Fruit fly (Drosophila melanogaster) whole organism, adult: ENCODE data around the gene CG13689.

Experiments
- CG11617 ChIP-seq: fragments of 200-800 bp; sonication (Bioruptor generic); optimal IDR thresholded peaks from 2 replicates; lab custom pipeline; 2017; ENCODE audit warnings: mild to moderate bottlenecking, missing biosample characterization, missing genetic modification reagents, missing genetic modification characterization
- CG12768 ChIP-seq: fragments of 200-800 bp; sonication (Bioruptor generic); optimal IDR thresholded peaks from 2 replicates; lab custom pipeline; 2017; ENCODE audit warnings: missing biosample characterization, missing genetic modification characterization, mild to moderate bottlenecking, moderate library complexity, missing genetic modification reagents
- CG14711 ChIP-seq: fragments of 200-800 bp; sonication (Bioruptor generic); optimal IDR thresholded peaks from 2 replicates; lab custom pipeline; 2018; ENCODE audit warnings: missing biosample characterization, mild to moderate bottlenecking, missing genetic modification characterization, moderate library complexity
- CG1620 ChIP-seq: fragments of 200-800 bp; sonication (Bioruptor generic); optimal IDR thresholded peaks from 2 replicates; lab custom pipeline; 2016; ENCODE audit warnings: missing biosample characterization, missing genetic modification characterization
- CG33017 ChIP-seq: fragments of 200-800 bp; sonication (Bioruptor generic); optimal IDR thresholded peaks from 2 replicates; lab custom pipeline; 2018; ENCODE audit warnings: missing biosample characterization, mild to moderate bottlenecking, missing genetic modification characterization, moderate library complexity
- CG5204 ChIP-seq: fragments of 200-800 bp; sonication (Bioruptor generic); optimal IDR thresholded peaks from 2 replicates; lab custom pipeline; 2016; ENCODE audit warnings: missing biosample characterization, missing genetic modification characterization
- CG7045 ChIP-seq: fragments of 200-800 bp; sonication (Bioruptor generic); optimal IDR thresholded peaks from 2 replicates; lab custom pipeline; 2017; ENCODE audit warnings: missing biosample characterization, mild to moderate bottlenecking, missing genetic modification characterization
- CG7101 ChIP-seq: fragments of 200-800 bp; sonication (Bioruptor generic); optimal IDR thresholded peaks from 2 replicates; lab custom pipeline; 2018; ENCODE audit warnings: missing biosample characterization, mild to moderate bottlenecking, missing genetic modification characterization, moderate library complexity
- Clk ChIP-seq: fragments of 200-800 bp; sonication (Bioruptor generic); optimal IDR thresholded peaks from 2 replicates; lab custom pipeline; 2017; ENCODE audit warnings: missing biosample characterization, missing genetic modification characterization
- Crg-1 ChIP-seq: fragments of 200-800 bp; sonication (Bioruptor generic); optimal IDR thresholded peaks from 2 replicates; lab custom pipeline; 2016; ENCODE audit warnings: missing biosample characterization, missing genetic modification characterization
- Hr96 ChIP-seq: fragments of 200-800 bp; sonication (Bioruptor generic); optimal IDR thresholded peaks from 2 replicates; lab custom pipeline; 2016; ENCODE audit warnings: missing biosample characterization, missing genetic modification characterization
- Mnt ChIP-seq: fragments of 200-800 bp; sonication (Bioruptor generic); optimal IDR thresholded peaks from 2 replicates; lab custom pipeline; 2016; ENCODE audit warnings: missing biosample characterization, mild to moderate bottlenecking, missing genetic modification characterization
- bab1 ChIP-seq: fragments of 200-800 bp; sonication (Bioruptor generic); optimal IDR thresholded peaks from 3 replicates; lab custom pipeline; 2019; ENCODE audit warnings: missing biosample characterization, mild to moderate bottlenecking, missing genetic modification characterization, moderate library complexity
- cic ChIP-seq: fragments of 200-800 bp; sonication (Bioruptor generic); optimal IDR thresholded peaks from 2 replicates; lab custom pipeline; 2017; ENCODE audit warnings: missing biosample characterization, mild to moderate bottlenecking, missing genetic modification characterization, moderate library complexity
- cnc ChIP-seq, 2 experiments: fragments of >200 bp; optimal IDR thresholded peaks; 2 replicates each; lab custom pipeline; 2017
- kay ChIP-seq: fragments of 200-800 bp; sonication (Bioruptor generic); peaks from one replicate; lab custom pipeline; 2016; ENCODE audit warnings: missing biosample characterization, missing genetic modification characterization, borderline replicate concordance
- ovo ChIP-seq: fragments of 200-800 bp; sonication (Bioruptor generic); optimal IDR thresholded peaks from 2 replicates; lab custom pipeline; 2016; ENCODE audit warnings: missing biosample characterization, missing genetic modification characterization
- pad ChIP-seq: fragments of 200-800 bp; sonication (Bioruptor generic); optimal IDR thresholded peaks from 3 replicates; lab custom pipeline; 2017; ENCODE audit warnings: missing biosample characterization, missing genetic modification characterization, mild to moderate bottlenecking, moderate library complexity, missing genetic modification reagents
- tj ChIP-seq: fragments of 200-800 bp; sonication (Bioruptor generic); optimal IDR thresholded peaks from 3 replicates; lab custom pipeline; 2017; ENCODE audit warnings: missing biosample characterization, mild to moderate bottlenecking, missing genetic modification characterization, moderate library complexity
- toe ChIP-seq: fragments of 200-800 bp; sonication (Bioruptor generic); optimal IDR thresholded peaks from 2 replicates; lab custom pipeline; 2016; ENCODE audit warnings: missing biosample characterization, missing genetic modification characterization

CG13689 gene

DNA sequence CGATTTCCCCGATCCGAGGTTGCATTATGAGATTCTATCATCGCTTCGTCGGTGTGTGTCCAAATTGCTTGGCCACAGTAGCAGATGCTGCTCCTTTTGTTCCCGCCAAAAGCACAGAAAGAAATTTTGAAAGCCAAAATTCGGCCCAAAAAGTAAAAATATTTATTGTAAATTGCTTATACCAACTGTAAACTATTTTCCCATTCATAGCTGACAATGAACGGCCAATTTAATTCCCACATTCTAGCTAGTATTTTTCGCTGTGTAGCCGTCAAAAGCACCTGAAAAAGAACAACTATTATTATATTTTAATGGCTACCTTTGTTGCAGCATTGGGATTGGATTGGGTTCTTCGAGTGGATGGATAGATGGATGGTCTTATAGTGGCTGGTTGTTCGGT is 33.9 kb downstream of the CG13689 start:
- no peak for TF ChIP-seq Crg-1 (GFP tag; lab: Kevin White, UChicago)
- no peak for TF ChIP-seq CG7101 (tag; lab: Kevin White, UChicago)
- TF ChIP-seq pad (GFP tag; lab: Kevin White, UChicago), result no peak
- no peak for TF ChIP-seq CG1620 (GFP tag; lab: Kevin White, UChicago)
- TF ChIP-seq tj (GFP tag; lab: Kevin White, UChicago), result no peak
- TF ChIP-seq CG7045 (GFP tag; lab: Kevin White, UChicago), result no peak
- TF ChIP-seq CG11617 (GFP tag; lab: Kevin White, UChicago), result no peak
- TF ChIP-seq cnc (optimal IDR thresholded peaks at IDR 0.05; lab: Kevin White, UChicago), result no peak
- no peak for TF ChIP-seq cic (GFP tag; lab: Kevin White, UChicago)

dm6 chr2L:646523-646922 is 43.9 kb downstream of the CG13689 start:
- no peak for TF ChIP-seq kay (GFP tag; lab: Kevin White, UChicago)
- no peak for TF ChIP-seq Mnt (GFP tag; lab: Kevin White, UChicago)
- TF ChIP-seq CG7101 (tag; lab: Kevin White, UChicago), result no peak
- no peak for TF ChIP-seq CG7045 (GFP tag; lab: Kevin White, UChicago)
- TF ChIP-seq Hr96, result no peak

DNA sequence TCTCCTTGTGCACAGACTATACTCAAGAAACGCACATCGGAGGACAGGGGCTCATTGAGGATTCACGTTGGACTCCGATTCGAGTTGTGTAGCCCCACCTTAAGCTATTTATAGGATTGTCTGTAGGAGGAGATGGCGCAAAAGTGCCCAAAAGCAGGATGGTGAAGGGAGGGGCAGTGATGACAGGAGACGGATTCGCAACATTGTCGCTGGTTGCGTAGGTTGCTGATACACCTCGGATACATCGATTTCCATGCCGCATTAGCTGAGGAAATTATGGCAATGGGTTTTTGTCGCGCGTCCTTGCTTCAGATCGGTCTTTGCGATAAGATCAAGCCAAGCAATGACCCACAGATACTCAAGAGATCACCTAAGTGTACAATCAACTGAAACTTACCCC is 45.0 kb downstream of the CG13689 start:
- TF ChIP-seq kay (GFP tag; lab: Kevin White, UChicago) (no peak), CG11617 (GFP tag; lab: Kevin White, UChicago) (no peak), ovo (GFP tag; lab: Kevin White, UChicago) (no peak), CG7045 (GFP tag; lab: Kevin White, UChicago) (no peak), pad (GFP tag; lab: Kevin White, UChicago) (no peak), cic (GFP tag; lab: Kevin White, UChicago) (no peak), Hr96 (no peak), tj (GFP tag; lab: Kevin White, UChicago) (no peak), CG5204 (GFP tag; lab: Kevin White, UChicago) (no peak), CG33017 (tag; lab: Kevin White, UChicago) (no peak), bab1 (GFP tag; lab: Kevin White, UChicago) (no peak), cnc (optimal IDR thresholded peaks at IDR 0.05; lab: Kevin White, UChicago) (no peak), toe (no peak), CG14711 (tag; lab: Kevin White, UChicago) (no peak), CG7101 (tag; lab: Kevin White, UChicago) (no peak)

dm6 chr2L:650864-651263 is 48.3 kb downstream of the CG13689 start:
- TF ChIP-seq cic (GFP tag; lab: Kevin White, UChicago) (no peak), CG12768 (no peak), CG5204 (GFP tag; lab: Kevin White, UChicago) (no peak), CG1620 (GFP tag; lab: Kevin White, UChicago) (no peak), CG33017 (tag; lab: Kevin White, UChicago) (no peak), bab1 (GFP tag; lab: Kevin White, UChicago) (no peak), CG11617 (GFP tag; lab: Kevin White, UChicago) (no peak), Hr96 (no peak), Clk (GFP tag; lab: Kevin White, UChicago) (no peak), toe (no peak), CG7101 (tag; lab: Kevin White, UChicago) (no peak), ovo (GFP tag; lab: Kevin White, UChicago) (no peak), CG7045 (GFP tag; lab: Kevin White, UChicago) (no peak)

DNA sequence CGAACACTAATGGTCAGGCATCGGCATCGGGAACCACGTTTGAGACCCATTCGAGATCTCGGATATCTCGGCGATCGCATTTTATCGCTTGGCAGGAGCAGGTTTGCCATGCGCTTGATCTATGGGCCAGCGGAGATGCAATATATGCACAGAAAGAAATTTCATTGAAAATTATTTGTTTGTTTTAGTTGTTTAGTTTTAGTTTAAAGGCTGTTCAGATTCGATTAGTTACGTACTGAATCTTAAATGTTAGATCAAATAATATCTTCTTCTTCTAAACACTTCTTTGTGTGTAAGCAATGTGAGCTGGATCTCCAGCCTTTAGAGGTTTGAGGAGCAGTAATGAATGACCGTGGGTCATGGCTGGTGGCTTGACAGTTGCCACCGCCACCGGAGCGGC is 51.2 kb downstream of the CG13689 start:
- TF ChIP-seq CG5204 (GFP tag; lab: Kevin White, UChicago), result no peak
- no peak for TF ChIP-seq CG12768
- no peak for TF ChIP-seq tj (GFP tag; lab: Kevin White, UChicago)
- TF ChIP-seq Clk (GFP tag; lab: Kevin White, UChicago), result no peak
- TF ChIP-seq CG14711 (tag; lab: Kevin White, UChicago), result no peak
- TF ChIP-seq toe, result no peak
- TF ChIP-seq CG33017 (tag; lab: Kevin White, UChicago), result no peak
- TF ChIP-seq ovo (GFP tag; lab: Kevin White, UChicago), result no peak
- TF ChIP-seq kay (GFP tag; lab: Kevin White, UChicago), result no peak
- no peak for TF ChIP-seq bab1 (GFP tag; lab: Kevin White, UChicago)
- TF ChIP-seq Mnt (GFP tag; lab: Kevin White, UChicago), result no peak
- TF ChIP-seq cnc (optimal IDR thresholded peaks at IDR 0.05; lab: Kevin White, UChicago), result no peak
- no peak for TF ChIP-seq pad (GFP tag; lab: Kevin White, UChicago)
- TF ChIP-seq CG11617 (GFP tag; lab: Kevin White, UChicago), result no peak
- no peak for TF ChIP-seq CG7101 (tag; lab: Kevin White, UChicago)
- no peak for TF ChIP-seq Hr96
- no peak for TF ChIP-seq CG1620 (GFP tag; lab: Kevin White, UChicago)
- no peak for TF ChIP-seq Crg-1 (GFP tag; lab: Kevin White, UChicago)
- TF ChIP-seq cic (GFP tag; lab: Kevin White, UChicago), result no peak
